Worm (Caenorhabditis elegans): ENCODE measurements around the gene cnx-1.

cnx-1 gene

DNA sequence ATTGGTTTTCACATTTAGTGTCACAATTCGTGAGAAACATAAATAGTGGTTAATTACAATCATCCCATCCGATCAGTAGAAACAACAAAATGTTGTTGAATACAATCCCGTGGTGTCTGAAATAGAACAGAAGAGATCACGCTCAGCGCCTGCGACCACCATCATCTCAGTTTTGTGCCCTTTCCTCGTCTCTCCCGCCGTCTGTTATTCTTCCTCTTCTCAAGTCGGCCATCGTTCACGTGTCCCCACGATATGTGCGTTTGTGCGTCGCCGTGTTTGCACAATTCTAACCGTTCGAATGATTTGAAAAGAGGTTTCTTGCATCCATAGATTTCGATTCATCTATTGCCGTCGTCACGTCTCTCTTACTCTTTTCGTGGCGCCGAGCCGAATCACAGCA is 1.8 kb upstream of the cnx-1 start, which contains the start of gene panl-3:
TSS of gene panl-3 (plus strand) at position 294 of the 400 bp plus-strand sequence.
- TF ChIP-seq snpc-1.1 (tag; optimal IDR thresholded peaks at IDR 0.05; ENCODE audit: insufficient read depth) (no peak), egl-44 (GFP tag; IDR thresholded peaks at IDR 0.05) (no peak), hsf-1 (GFP tag; IDR thresholded peaks at IDR 0.05) (peak; percentile 26; the same call in 1 of the 2 replicates), Y56A3A.18 (GFP tag; IDR thresholded peaks at IDR 0.05) (no peak), attf-5 (GFP tag; optimal IDR thresholded peaks at IDR 0.05) (peak; percentile 88), attf-6 (GFP tag; IDR thresholded peaks at IDR 0.05) (no peak), ama-1 (optimal IDR thresholded peaks at IDR 0.05) (peak; percentile 22), ama-1 (GFP tag; optimal IDR thresholded peaks at IDR 0.05) (no peak), F55B11.4 (tag; optimal IDR thresholded peaks at IDR 0.05; ENCODE audit: borderline replicate concordance, insufficient read depth) (no peak), K12H6.12 (tag; optimal IDR thresholded peaks at IDR 0.05) (peak; percentile 56), lin-26 (GFP tag; IDR thresholded peaks at IDR 0.05) (no peak), cebp-1 (GFP tag; IDR thresholded peaks at IDR 0.05) (peak; percentile 47; the same call in 1 of the 2 replicates), cebp-1 (tag; optimal IDR thresholded peaks at IDR 0.05) (peak; percentile 64), lin-35 (GFP tag; optimal IDR thresholded peaks at IDR 0.05) (no peak), chd-7 (tag; optimal IDR thresholded peaks at IDR 0.05) (peak; percentile 52), ekl-4 (GFP tag; IDR thresholded peaks at IDR 0.05) (no peak; the same call in 1 of the 2 replicates), ztf-26 (tag; optimal IDR thresholded peaks at IDR 0.05) (peak; percentile 4), hmg-20 (GFP tag; IDR thresholded peaks at IDR 0.05) (no peak), snpc-4 (GFP tag; optimal IDR thresholded peaks at IDR 0.05) (no peak), snpc-4 (tag; optimal IDR thresholded peaks at IDR 0.05) (peak in 2 of 4 experiments; percentile 31 to 38), unc-62 (GFP tag; optimal IDR thresholded peaks at IDR 0.05) (no peak), atf-7 (tag; optimal IDR thresholded peaks at IDR 0.05) (no peak), nfyb-1 (GFP tag; IDR thresholded peaks at IDR 0.05) (0 out of 2 replicates have a peak, but pooled peaks have one; percentile 18), tbx-9 (tag; optimal IDR thresholded peaks at IDR 0.05; ENCODE audit: borderline replicate concordance) (no peak), bed-2 (GFP tag; IDR thresholded peaks at IDR 0.05) (no peak), hlh-12 (tag; optimal IDR thresholded peaks at IDR 0.05) (no peak), ceh-27 (GFP tag; optimal IDR thresholded peaks at IDR 0.05) (peak; percentile 49), dpl-1 (GFP tag; optimal IDR thresholded peaks at IDR 0.05) (peak; percentile 0), ceh-100 (GFP tag; IDR thresholded peaks at IDR 0.05) (no peak), snpc-1.3 (tag; optimal IDR thresholded peaks at IDR 0.05; ENCODE audit: insufficient read depth) (no peak), lin-54 (GFP tag; optimal IDR thresholded peaks at IDR 0.05) (peak; percentile 36), ztf-18 (tag; optimal IDR thresholded peaks at IDR 0.05) (peak; percentile 31), dox-1 (GFP tag; IDR thresholded peaks at IDR 0.05) (0 out of 2 replicates have a peak, but pooled peaks have one; percentile 26), somi-1 (GFP tag; optimal IDR thresholded peaks at IDR 0.05) (peak; percentile 36), athp-1 (tag; optimal IDR thresholded peaks at IDR 0.05) (no peak), hmg-1.2 (GFP tag; IDR thresholded peaks at IDR 0.05) (peak; percentile 46; the same call in 1 of the 2 replicates), D2030.7 (GFP tag; IDR thresholded peaks at IDR 0.05) (0 out of 2 replicates have a peak, but pooled peaks have one; percentile 19), F33H1.4 (GFP tag; IDR thresholded peaks at IDR 0.05) (no peak), let-607 (tag; optimal IDR thresholded peaks at IDR 0.05) (peak; percentile 39 to 46), rec-8 (tag; optimal IDR thresholded peaks at IDR 0.05) (no peak), F23B12.7 (tag; optimal IDR thresholded peaks at IDR 0.05; ENCODE audit: insufficient read depth) (peak; percentile 41), Y53F4B.3 (GFP tag; IDR thresholded peaks at IDR 0.05) (no peak), lag-1 (GFP tag; IDR thresholded peaks at IDR 0.05) (no peak), pbrm-1 (GFP tag; IDR thresholded peaks at IDR 0.05) (0 out of 2 replicates have a peak, but pooled peaks have one; percentile 12), rcor-1 (GFP tag; IDR thresholded peaks at IDR 0.05) (peak; percentile 43; the same call in 1 of the 2 replicates), F39B2.1 (GFP tag; IDR thresholded peaks at IDR 0.05) (no peak), nhr-80 (tag; optimal IDR thresholded peaks at IDR 0.05) (peak; percentile 44), akir-1 (GFP tag; optimal IDR thresholded peaks at IDR 0.05) (no peak)

Measured in whole organism, young adult.